Worm (Caenorhabditis elegans): ENCODE results near the gene rab-6.2.

Gene rab-6.2

DNA sequence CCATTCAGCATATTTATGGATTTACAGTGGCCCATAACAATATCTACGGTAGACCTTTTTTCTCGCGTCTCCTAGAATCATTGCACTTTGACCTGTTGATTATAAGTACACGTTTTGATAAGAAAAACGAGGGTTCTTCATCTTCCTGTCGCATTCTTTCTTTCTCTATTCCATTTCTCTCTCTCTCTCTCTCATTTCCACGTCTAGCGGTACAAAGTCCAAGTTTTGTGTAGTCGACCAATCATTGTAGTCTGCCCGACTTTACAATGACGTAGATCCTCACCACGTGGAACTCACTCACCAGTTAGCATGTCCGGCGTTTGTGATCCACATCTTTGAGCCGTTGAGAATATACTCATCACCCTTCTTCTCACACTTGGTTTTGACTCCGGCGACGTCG, 6.1 kb upstream of the rab-6.2 start (continued):
- TF ChIP-seq ZK185.1 (tag; optimal IDR thresholded peaks at IDR 0.05; ENCODE audit: poor library complexity, severe bottlenecking) (peak; percentile 3), ztf-26 (tag; optimal IDR thresholded peaks at IDR 0.05) (peak; percentile 28), B0019.2 (GFP tag; conservative IDR thresholded peaks at IDR 0.05) (no peak), bed-1 (GFP tag; IDR thresholded peaks at IDR 0.05) (no peak), ceh-58 (GFP tag; IDR thresholded peaks at IDR 0.05) (no peak), mes-4 (tag; optimal IDR thresholded peaks at IDR 0.05) (no peak), tbp1 (GFP tag; optimal IDR thresholded peaks at IDR 0.05) (no peak)

DNA sequence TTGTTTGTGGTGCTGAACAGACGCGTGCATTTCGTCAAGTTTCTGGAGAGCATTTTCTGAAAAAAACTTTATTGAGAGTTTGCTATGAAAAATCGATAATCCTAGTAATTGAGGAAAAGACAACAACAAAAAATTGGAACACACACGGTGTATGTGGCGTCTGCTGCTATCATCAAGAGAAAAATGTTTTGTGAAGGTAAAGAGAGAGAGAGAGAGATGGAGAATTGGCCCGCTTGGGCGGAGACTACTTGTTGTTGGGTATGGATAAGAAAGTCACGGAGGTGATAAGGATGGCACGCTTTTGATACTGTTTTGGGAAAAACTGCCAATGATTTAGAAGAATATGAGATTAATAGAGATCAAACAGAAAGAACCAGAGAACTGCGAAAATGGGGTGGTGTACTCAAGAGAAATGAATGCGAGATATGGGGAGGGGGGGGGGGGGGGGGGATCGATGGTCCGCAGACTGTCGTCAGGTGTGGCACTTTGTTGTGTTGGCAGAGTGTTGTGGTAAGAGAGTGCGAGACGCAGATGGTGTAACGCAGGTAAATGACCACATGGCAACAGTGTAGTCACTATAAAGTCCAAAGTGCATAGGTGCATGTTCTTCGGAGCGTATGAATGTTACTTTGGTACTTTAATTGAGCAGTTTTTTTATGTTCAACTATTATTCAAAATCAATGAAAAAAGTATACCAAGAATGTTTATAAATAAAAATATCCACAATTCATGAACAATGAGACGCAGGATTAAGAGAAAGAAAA, 5.0 kb upstream of the rab-6.2 start, which contains the start of gene acdh-7:
TSS of gene acdh-7 (minus strand) at position 56 of the 764 bp plus-strand sequence.
- TF ChIP-seq zfh-2 (GFP tag; conservative IDR thresholded peaks at IDR 0.05): 0 out of 2 replicates have a peak, but pooled peaks have one; percentile 28
- peak; percentile 25 for TF ChIP-seq nhr-80 (tag; optimal IDR thresholded peaks at IDR 0.05)
- 0 out of 2 replicates have a peak, but pooled peaks have one; percentile 13 for TF ChIP-seq B0336.3 (GFP tag; IDR thresholded peaks at IDR 0.05)
- TF ChIP-seq hlh-12 (tag; optimal IDR thresholded peaks at IDR 0.05): no peak
- 0 out of 2 replicates have a peak, but pooled peaks have one; percentile 25 for TF ChIP-seq ekl-4 (GFP tag; IDR thresholded peaks at IDR 0.05)
- TF ChIP-seq madf-10 (tag; optimal IDR thresholded peaks at IDR 0.05): no peak
- no peak for TF ChIP-seq lsy-27 (tag; optimal IDR thresholded peaks at IDR 0.05; ENCODE audit: borderline replicate concordance, insufficient read depth)
- no peak for TF ChIP-seq ztf-26 (tag; optimal IDR thresholded peaks at IDR 0.05)
- TF ChIP-seq B0261.1 (tag; optimal IDR thresholded peaks at IDR 0.05): no peak
- TF ChIP-seq cebp-1 (GFP tag; IDR thresholded peaks at IDR 0.05): no peak
- TF ChIP-seq cebp-1 (tag; optimal IDR thresholded peaks at IDR 0.05): peak; percentile 24
- TF ChIP-seq tbp1 (GFP tag; optimal IDR thresholded peaks at IDR 0.05): no peak
- peak; percentile 1 for TF ChIP-seq attf-5 (GFP tag; optimal IDR thresholded peaks at IDR 0.05)
- TF ChIP-seq ztf-6 (GFP tag; IDR thresholded peaks at IDR 0.05): no peak
- TF ChIP-seq madf-3 (GFP tag; IDR thresholded peaks at IDR 0.05): no peak

DNA sequence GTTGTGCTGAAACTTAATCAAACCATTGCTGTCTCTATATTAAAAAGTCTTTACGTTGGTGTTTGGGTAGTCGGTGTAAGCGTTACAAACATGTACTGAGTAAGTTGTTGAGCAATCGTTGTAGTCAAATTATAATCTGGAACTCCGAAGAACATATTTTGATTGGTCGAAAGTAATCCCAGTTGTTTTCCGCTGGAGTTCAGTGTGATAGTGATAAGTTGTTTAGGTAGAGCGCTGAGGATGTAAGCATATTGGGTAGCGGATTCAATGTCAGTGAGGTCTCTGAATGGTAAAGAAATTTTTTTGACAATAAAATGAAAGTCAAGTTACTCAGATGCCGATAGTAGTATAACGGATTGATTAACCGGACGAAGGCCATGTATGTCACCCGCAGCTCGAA, 5.1 kb downstream of the rab-6.2 start:
- TF ChIP-seq hmg-20 (GFP tag; IDR thresholded peaks at IDR 0.05) (no peak), lsl-1 (GFP tag; optimal IDR thresholded peaks at IDR 0.05) (no peak), sdz-38 (tag; optimal IDR thresholded peaks at IDR 0.05) (no peak), egl-18 (GFP tag; IDR thresholded peaks at IDR 0.05) (no peak), zfh-2 (GFP tag; conservative IDR thresholded peaks at IDR 0.05) (no peak), attf-3 (GFP tag; conservative IDR thresholded peaks at IDR 0.05) (no peak), ZK185.1 (tag; optimal IDR thresholded peaks at IDR 0.05; ENCODE audit: poor library complexity, severe bottlenecking) (no peak), repo-1 (tag; optimal IDR thresholded peaks at IDR 0.05) (no peak), let-526 (GFP tag; IDR thresholded peaks at IDR 0.05) (no peak), B0035.1 (tag; optimal IDR thresholded peaks at IDR 0.05) (no peak), Y95B8A.8 (GFP tag; IDR thresholded peaks at IDR 0.05) (no peak)

DNA sequence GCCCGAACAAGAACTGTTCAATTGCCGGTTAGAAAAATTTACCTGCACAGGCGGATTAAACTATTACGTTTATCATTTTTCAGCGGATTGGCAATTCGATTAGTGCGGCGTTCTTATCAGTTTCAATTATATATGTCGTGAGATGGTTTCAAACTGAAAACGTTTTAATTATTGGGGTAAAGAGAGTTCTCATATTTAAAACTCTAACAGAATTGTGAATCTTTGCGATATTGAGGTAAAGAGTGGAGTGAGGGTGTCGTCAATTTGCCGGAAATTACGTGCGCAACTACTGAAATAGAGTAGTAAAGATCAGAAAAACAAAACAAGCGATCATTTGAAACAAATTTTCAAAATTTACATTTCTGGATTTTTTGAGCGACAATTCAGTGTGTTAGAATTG, 7.8 kb downstream of the rab-6.2 start, which contains the start of gene T25G12.6:
TSS of gene T25G12.6 (minus strand) at position 101 of the 400 bp plus-strand sequence.
- TF ChIP-seq bed-1 (GFP tag; IDR thresholded peaks at IDR 0.05) (no peak), nfyb-1 (GFP tag; IDR thresholded peaks at IDR 0.05) (no peak), F23B12.7 (tag; optimal IDR thresholded peaks at IDR 0.05; ENCODE audit: insufficient read depth) (no peak), egl-18 (GFP tag; IDR thresholded peaks at IDR 0.05) (no peak)

DNA sequence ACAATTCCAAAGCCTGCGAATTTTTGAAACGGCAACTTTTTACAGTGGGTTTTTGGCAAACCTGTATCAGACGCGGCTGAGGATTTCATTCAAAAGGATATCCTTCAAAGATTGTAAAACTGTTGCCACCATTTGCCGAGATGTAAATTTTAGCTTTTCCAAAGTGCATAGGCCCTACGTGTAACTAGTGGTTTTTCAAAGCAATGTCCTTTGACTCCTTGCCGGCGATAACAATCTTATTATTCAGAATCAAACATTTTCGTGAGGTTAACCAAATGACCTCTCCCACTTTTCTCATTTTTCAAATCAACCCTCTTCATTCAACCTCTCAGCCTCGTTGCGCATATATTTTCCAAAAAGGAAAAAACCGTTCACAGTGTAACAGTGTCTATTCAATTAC, 9.1 kb downstream of the rab-6.2 start, which contains the start of gene T25G12.3:
TSS of gene T25G12.3 (plus strand) at position 301 of the 400 bp plus-strand sequence.
- no peak for TF ChIP-seq ama-1 (optimal IDR thresholded peaks at IDR 0.05)
- no peak for TF ChIP-seq ama-1 (GFP tag; optimal IDR thresholded peaks at IDR 0.05)
- TF ChIP-seq ztf-28 (GFP tag; IDR thresholded peaks at IDR 0.05): no peak
- no peak for TF ChIP-seq die-1 (tag; optimal IDR thresholded peaks at IDR 0.05)
- TF ChIP-seq cebp-1 (GFP tag; IDR thresholded peaks at IDR 0.05): no peak
- TF ChIP-seq cebp-1 (tag; optimal IDR thresholded peaks at IDR 0.05): no peak
- TF ChIP-seq efl-1 (GFP tag; optimal IDR thresholded peaks at IDR 0.05): no peak
- no peak for TF ChIP-seq pbrm-1 (GFP tag; IDR thresholded peaks at IDR 0.05)
- no peak for TF ChIP-seq Y67H2A.10 (GFP tag; conservative IDR thresholded peaks at IDR 0.05)
- no peak for TF ChIP-seq snpc-4 (GFP tag; optimal IDR thresholded peaks at IDR 0.05)
- TF ChIP-seq snpc-4 (tag; optimal IDR thresholded peaks at IDR 0.05): no peak
- no peak for TF ChIP-seq ceh-100 (GFP tag; IDR thresholded peaks at IDR 0.05)
- TF ChIP-seq Y56A3A.18 (GFP tag; IDR thresholded peaks at IDR 0.05): no peak
- no peak for TF ChIP-seq Y53F4B.3 (GFP tag; IDR thresholded peaks at IDR 0.05)

All from whole organism, young adult.